Worm (Caenorhabditis elegans): ENCODE measurements around the gene BE0003N10.6.

BE0003N10.6 gene

ce11 chrIII:1026261-1026660, 33.6 kb downstream of the BE0003N10.6 start, which contains the start of gene clc-25:
TSS of gene clc-25 (minus strand) at chrIII:1026361.
- TF ChIP-seq tbx-2 (tag; optimal IDR thresholded peaks at IDR 0.05) (no peak), nhr-20 (tag; optimal IDR thresholded peaks at IDR 0.05) (no peak), rnt-1 (tag; optimal IDR thresholded peaks at IDR 0.05) (no peak), efl-1 (optimal IDR thresholded peaks at IDR 0.05) (no peak), efl-1 (GFP tag; optimal IDR thresholded peaks at IDR 0.05 in 1 of 2) (no peak), isw-1 (GFP tag; IDR thresholded peaks at IDR 0.05) (no peak), egl-27 (tag; optimal IDR thresholded peaks at IDR 0.05) (no peak), F16B12.6 (tag; optimal IDR thresholded peaks at IDR 0.05) (no peak), unc-130 (tag; optimal IDR thresholded peaks at IDR 0.05) (no peak), unc-62 (GFP tag; optimal IDR thresholded peaks at IDR 0.05) (no peak), sox-4 (tag; optimal IDR thresholded peaks at IDR 0.05) (no peak), unc-30 (tag; optimal IDR thresholded peaks at IDR 0.05) (no peak), nhr-76 (tag; optimal IDR thresholded peaks at IDR 0.05) (no peak)

- no peak for TF ChIP-seq aha-1 (tag; optimal IDR thresholded peaks at IDR 0.05)
- TF ChIP-seq nhr-84 (tag; optimal IDR thresholded peaks at IDR 0.05) = no peak
- TF ChIP-seq zip-4 (GFP tag; optimal IDR thresholded peaks at IDR 0.05) = no peak
- no peak for TF ChIP-seq lin-15B (tag; optimal IDR thresholded peaks at IDR 0.05)
- no peak for TF ChIP-seq ceh-8 (GFP tag; optimal IDR thresholded peaks at IDR 0.05)
- no peak for TF ChIP-seq fos-1 (tag; optimal IDR thresholded peaks at IDR 0.05)
- no peak for TF ChIP-seq nhr-28 (tag; optimal IDR thresholded peaks at IDR 0.05)
- TF ChIP-seq efl-1 (optimal IDR thresholded peaks at IDR 0.05) = no peak
- TF ChIP-seq efl-1 (GFP tag; optimal IDR thresholded peaks at IDR 0.05 in 1 of 2) = no peak
- no peak for TF ChIP-seq efl-3 (GFP tag; optimal IDR thresholded peaks at IDR 0.05)
- TF ChIP-seq rnt-1 (tag; optimal IDR thresholded peaks at IDR 0.05) = no peak
- no peak for TF ChIP-seq C34B4.2 (tag; optimal IDR thresholded peaks at IDR 0.05)
- no peak for TF ChIP-seq elt-3 (tag; optimal IDR thresholded peaks at IDR 0.05)
Measured at ce11 chrIII:1020732-1021131, 39.1 kb downstream of the BE0003N10.6 start, which contains the start of gene clc-23. TSS of gene clc-23 (plus strand) at chrIII:1020954.

ce11 chrIII:1016080-1016479, 43.8 kb downstream of the BE0003N10.6 start, which contains the start of gene Y34F4.3:
TSS of gene Y34F4.3 (minus strand) at chrIII:1016180.
- TF ChIP-seq zag-1 (tag; optimal IDR thresholded peaks at IDR 0.05) (no peak), lir-3 (tag; optimal IDR thresholded peaks at IDR 0.05; ENCODE audit: poor library complexity) (no peak), mep-1 (tag; optimal IDR thresholded peaks at IDR 0.05) (no peak), zip-4 (GFP tag; optimal IDR thresholded peaks at IDR 0.05) (no peak), dpl-1 (GFP tag; optimal IDR thresholded peaks at IDR 0.05) (no peak), unc-130 (tag; optimal IDR thresholded peaks at IDR 0.05) (no peak), blmp-1 (tag; optimal IDR thresholded peaks at IDR 0.05) (no peak), lin-39 (tag; optimal IDR thresholded peaks at IDR 0.05) (no peak), fos-1 (tag; optimal IDR thresholded peaks at IDR 0.05) (no peak)

- TF ChIP-seq nhr-20 (tag; optimal IDR thresholded peaks at IDR 0.05) = no peak
- TF ChIP-seq zag-1 (tag; optimal IDR thresholded peaks at IDR 0.05) = no peak
- TF ChIP-seq dpl-1 (GFP tag; optimal IDR thresholded peaks at IDR 0.05) = no peak
- no peak for TF ChIP-seq nhr-11 (tag; optimal IDR thresholded peaks at IDR 0.05)
- TF ChIP-seq sox-4 (tag; optimal IDR thresholded peaks at IDR 0.05) = no peak
- no peak for TF ChIP-seq Y116A8C.19 (tag; optimal IDR thresholded peaks at IDR 0.05; ENCODE audit: borderline replicate concordance)
- no peak for TF ChIP-seq unc-98 (GFP tag; IDR thresholded peaks at IDR 0.05)
- TF ChIP-seq alr-1 (tag; optimal IDR thresholded peaks at IDR 0.05; ENCODE audit: borderline replicate concordance) = no peak
- no peak for TF ChIP-seq ces-1 (GFP tag; optimal IDR thresholded peaks at IDR 0.05)
- TF ChIP-seq mab-9 (GFP tag; IDR thresholded peaks at IDR 0.05) = no peak
- no peak for TF ChIP-seq unc-30 (tag; optimal IDR thresholded peaks at IDR 0.05)
- TF ChIP-seq rnt-1 (tag; optimal IDR thresholded peaks at IDR 0.05) = no peak
- TF ChIP-seq pag-3 (tag; optimal IDR thresholded peaks at IDR 0.05; ENCODE audit: borderline replicate concordance, insufficient read depth) = no peak
- TF ChIP-seq nhr-77 (tag; optimal IDR thresholded peaks at IDR 0.05) = no peak
- no peak for TF ChIP-seq aha-1 (tag; optimal IDR thresholded peaks at IDR 0.05)
- no peak for TF ChIP-seq nhr-28 (tag; optimal IDR thresholded peaks at IDR 0.05)
Measured at ce11 chrIII:1009775-1010174, 50.1 kb downstream of the BE0003N10.6 start, which contains the start of gene clc-24. TSS of gene clc-24 (plus strand) at chrIII:1010037.

All from whole organism, L1 larva.